Worm (Caenorhabditis elegans) whole organism, L4 larva: Measurements from ENCODE around the gene flp-17.

Experiments
- F44E2.7 ChIP-seq: fragments of 200-800 bp; sonication (Bioruptor generic); IDR thresholded peaks from 2 replicates; pipeline ENCODE4 v2.1.2; 2022; ENCODE audit warnings: missing genetic modification characterization, missing compliant biosample characterization
- Y75B8A.6 ChIP-seq: fragments of 200-800 bp; sonication (Bioruptor generic); IDR thresholded peaks from 2 replicates; pipeline ENCODE4 v1.3.6; 2022; ENCODE audit warnings: missing genetic modification reagents, missing genetic modification characterization, missing compliant biosample characterization
- ceh-20 ChIP-seq: fragments of 200-800 bp; sonication (Bioruptor generic); IDR thresholded peaks from 2 replicates; pipeline ENCODE4 v1.3.6; 2022; ENCODE audit warnings: missing genetic modification reagents, missing genetic modification characterization, missing compliant biosample characterization
- ctbp-1 ChIP-seq: fragments of 200-800 bp; sonication (Bioruptor generic); IDR thresholded peaks from 2 replicates; pipeline ENCODE4 v1.3.6; 2022; ENCODE audit warnings: missing genetic modification reagents, missing genetic modification characterization, missing compliant biosample characterization
- dmd-6 ChIP-seq: fragments of 200-800 bp; sonication (Bioruptor generic); IDR thresholded peaks from 2 replicates; pipeline ENCODE4 v1.3.6; 2022; ENCODE audit warnings: missing genetic modification reagents, missing genetic modification characterization, missing compliant biosample characterization
- lim-7 ChIP-seq: fragments of 200-800 bp; sonication (Bioruptor generic); IDR thresholded peaks from 2 replicates; pipeline ENCODE4 v1.3.6; 2022; ENCODE audit warnings: missing genetic modification characterization, missing compliant biosample characterization
- mdl-1 ChIP-seq, 2 experiments: fragments of 150-350 bp in 1 of 2; sonication (generic microtip) in 1 of 2; optimal IDR thresholded peaks; 2 replicates each; lab custom pipeline; 2014 to 2017; ENCODE audit warnings: missing biosample characterization in 2 of 2, missing genetic modification characterization in 2 of 2
- nhr-237 ChIP-seq: sonication (generic microtip); optimal IDR thresholded peaks from 2 replicates; lab custom pipeline; 2017; ENCODE audit warnings: missing biosample characterization, missing genetic modification characterization
- set-16 ChIP-seq: fragments of 200-800 bp; sonication (Bioruptor generic); IDR thresholded peaks from 2 replicates; pipeline ENCODE4 v1.3.6; 2022; ENCODE audit warnings: missing genetic modification reagents, missing genetic modification characterization, missing compliant biosample characterization
- snpc-1.2 ChIP-seq: fragments of 200-800 bp; sonication (Bioruptor generic); IDR thresholded peaks from 2 replicates; pipeline ENCODE4 v1.3.6; 2022; ENCODE audit warnings: missing genetic modification reagents, missing genetic modification characterization, missing compliant biosample characterization
- snpc-4 ChIP-seq: fragments of 150-350 bp; optimal IDR thresholded peaks from 2 replicates; lab custom pipeline; 2014; ENCODE audit warnings: missing biosample characterization, missing genetic modification characterization
- spr-1 ChIP-seq: sonication (generic microtip); optimal IDR thresholded peaks from 2 replicates; lab custom pipeline; 2016; ENCODE audit warnings: mild to moderate bottlenecking, missing genetic modification characterization, missing compliant biosample characterization
- unc-130 ChIP-seq: sonication (generic microtip); optimal IDR thresholded peaks from 2 replicates; lab custom pipeline; 2016; ENCODE audit warnings: missing genetic modification reagents, missing genetic modification characterization, missing compliant biosample characterization
- unc-39 ChIP-seq: sonication (generic microtip); optimal IDR thresholded peaks from 2 replicates; lab custom pipeline; 2017; ENCODE audit warnings: missing biosample characterization, missing genetic modification characterization
- vab-7 ChIP-seq: fragments of 200-800 bp; sonication (Bioruptor generic); IDR thresholded peaks from 2 replicates; pipeline ENCODE4 v1.3.6; 2022; ENCODE audit warnings: missing genetic modification reagents, missing genetic modification characterization, missing compliant biosample characterization
- zag-1 ChIP-seq: fragments of 150-350 bp; optimal IDR thresholded peaks from 2 replicates; lab custom pipeline; 2014; ENCODE audit warnings: missing biosample characterization, missing genetic modification characterization
- zfp-3 ChIP-seq: fragments of 200-800 bp; sonication (Bioruptor generic); conservative IDR thresholded peaks from 2 replicates; pipeline ENCODE4 v1.3.6; 2022; ENCODE audit warnings: missing genetic modification reagents, missing genetic modification characterization, missing compliant biosample characterization

Gene flp-17

DNA sequence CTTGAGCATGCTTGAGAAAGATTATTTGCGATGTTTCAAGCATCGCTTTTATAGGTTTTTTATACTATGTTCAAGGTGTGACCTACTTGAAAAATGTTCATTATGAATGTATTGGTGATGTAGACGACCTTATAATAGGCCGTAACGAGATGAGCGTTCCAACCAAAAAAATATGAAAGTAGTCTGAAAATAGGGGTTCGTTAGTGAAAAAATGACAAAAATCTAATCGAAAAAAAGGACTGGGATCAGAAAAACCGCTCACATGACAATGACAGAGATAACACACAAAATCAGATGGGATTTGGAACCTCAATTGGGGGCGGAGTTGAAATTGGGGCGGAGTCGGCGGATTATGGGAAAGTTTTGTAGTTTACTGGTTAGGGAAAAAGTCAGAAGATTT lies 40.8 kb downstream of the flp-17 start, which contains the start of gene Y116A8C.40:
Gene Y116A8C.40 (minus strand): TSS at position 101 of the 400 bp plus-strand sequence.
- TF ChIP-seq mdl-1 (tag; optimal IDR thresholded peaks at IDR 0.05; lab: Kevin White, UChicago) (no peak), F44E2.7 (GFP tag; lab: Robert Waterston, UW) (no peak), spr-1 (tag; lab: Kevin White, UChicago) (no peak), zfp-3 (GFP tag; lab: Robert Waterston, UW) (no peak), vab-7 (GFP tag; lab: Robert Waterston, UW) (no peak), dmd-6 (GFP tag; lab: Robert Waterston, UW) (no peak), unc-130 (GFP tag; lab: Kevin White, UChicago) (no peak)

DNA sequence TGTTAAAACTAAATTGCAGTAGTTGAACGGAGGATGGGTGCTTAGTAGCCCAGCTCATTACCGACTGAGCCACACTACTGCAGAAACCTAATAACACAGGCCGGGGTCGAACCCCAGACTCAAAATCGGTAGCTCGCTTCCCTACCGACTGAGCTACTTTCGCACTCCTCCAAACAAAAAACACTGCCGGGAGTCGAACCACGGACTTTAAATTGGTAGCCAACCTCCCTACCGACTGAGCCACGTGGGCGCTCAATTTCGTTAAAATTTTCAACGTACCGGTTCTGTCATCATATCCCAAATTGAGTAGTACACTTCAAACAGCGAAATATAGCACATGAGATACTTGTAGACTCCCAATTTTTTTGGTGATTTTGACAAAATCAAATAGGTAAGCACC lies 41.3 kb downstream of the flp-17 start:
- TF ChIP-seq snpc-1.2 (GFP tag; lab: Robert Waterston, UW) (peak; percentile 96), zag-1 (tag; lab: Kevin White, UChicago) (no peak), nhr-237 (tag; lab: Kevin White, UChicago) (no peak), ctbp-1 (GFP tag; lab: Robert Waterston, UW) (no peak), ceh-20 (GFP tag; lab: Robert Waterston, UW) (no peak), Y75B8A.6 (GFP tag; lab: Robert Waterston, UW) (no peak), unc-39 (no peak), snpc-4 (no peak)
- TF ChIP-seq, all 104 proteins: peak for 1

DNA sequence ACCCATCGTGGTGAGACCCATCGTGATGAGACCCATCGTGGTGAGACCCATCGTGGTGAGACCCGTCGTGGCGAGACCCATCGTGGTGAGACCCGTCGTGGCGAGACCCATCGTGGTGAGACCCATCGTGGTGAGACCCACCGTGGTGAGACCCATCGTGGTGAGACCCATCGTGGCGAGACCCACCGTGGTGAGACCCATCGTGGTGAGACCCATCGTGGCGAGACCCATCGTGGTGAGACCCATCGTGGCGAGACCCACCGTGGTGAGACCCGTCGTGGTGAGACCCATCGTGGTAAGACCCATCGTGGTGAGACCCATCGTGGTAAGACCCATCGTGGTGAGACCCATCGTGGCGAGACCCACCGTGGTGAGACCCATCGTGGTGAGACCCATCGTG lies 50.8 kb downstream of the flp-17 start:
- TF ChIP-seq lim-7 (GFP tag; lab: Robert Waterston, UW) = 0 out of 2 replicates have a peak, but pooled peaks have one; percentile 39
- TF ChIP-seq set-16 (GFP tag; lab: Robert Waterston, UW) = peak; percentile 78
